Worm (Caenorhabditis elegans) whole organism, young adult: ENCODE results near the gene sulp-3.

ENCODE experiments used
- B0019.2 ChIP-seq: fragments of 200-800 bp; sonication (Bioruptor generic); conservative IDR thresholded peaks from 2 replicates; pipeline ENCODE4 v1.3.6; 2022; ENCODE audit warnings: missing genetic modification reagents, missing genetic modification characterization, missing compliant biosample characterization
- B0035.1 ChIP-seq: sonication (generic microtip); optimal IDR thresholded peaks from 2 replicates; lab custom pipeline; 2016; ENCODE audit warnings: missing genetic modification characterization, mild to moderate bottlenecking, missing compliant biosample characterization, missing genotype, missing genetic modification reagents
- C06A6.2 ChIP-seq: fragments of 200-800 bp; sonication (Bioruptor generic); conservative IDR thresholded peaks from 2 replicates; pipeline ENCODE4 v1.3.6; 2022; ENCODE audit warnings: missing genetic modification characterization, missing compliant biosample characterization
- C17E4.6 ChIP-seq: fragments of 200-800 bp; sonication (Bioruptor generic); IDR thresholded peaks from 2 replicates; pipeline ENCODE4 v1.3.6; 2022; ENCODE audit warnings: missing genetic modification reagents, missing genetic modification characterization, missing compliant biosample characterization
- D2030.7 ChIP-seq: fragments of 200-800 bp; sonication (Bioruptor generic); IDR thresholded peaks from 2 replicates; pipeline ENCODE4 v1.3.6; 2022; ENCODE audit warnings: missing genetic modification reagents, missing genetic modification characterization, missing compliant biosample characterization
- F23B12.7 ChIP-seq: sonication (generic microtip); optimal IDR thresholded peaks from 2 replicates; lab custom pipeline; 2017; ENCODE audit warnings: missing genetic modification characterization, mild to moderate bottlenecking, missing compliant biosample characterization, antibody characterized with exemption, moderate library complexity; ENCODE audit not compliant: insufficient read depth
- F39B2.1 ChIP-seq: fragments of 200-800 bp; sonication (Bioruptor generic); IDR thresholded peaks from 2 replicates; pipeline ENCODE4 v1.3.6; 2022; ENCODE audit warnings: missing genetic modification reagents, missing genetic modification characterization, missing compliant biosample characterization
- K12H6.12 ChIP-seq: fragments of 200-800 bp; sonication (Bioruptor generic); optimal IDR thresholded peaks from 2 replicates; lab custom pipeline; 2018; ENCODE audit warnings: mild to moderate bottlenecking, missing genetic modification characterization, missing compliant biosample characterization
- Y53F4B.3 ChIP-seq: fragments of 200-800 bp; sonication (Bioruptor generic); IDR thresholded peaks from 2 replicates; pipeline ENCODE4 v1.3.6; 2022; ENCODE audit warnings: missing genetic modification reagents, missing genetic modification characterization, missing compliant biosample characterization
- Y79H2A.3 ChIP-seq: fragments of 200-800 bp; sonication (Bioruptor generic); conservative IDR thresholded peaks from 2 replicates; pipeline ENCODE4 v1.3.6; 2022; ENCODE audit warnings: missing genetic modification reagents, missing genetic modification characterization, missing compliant biosample characterization
- attf-3 ChIP-seq: fragments of 200-800 bp; sonication (Bioruptor generic); conservative IDR thresholded peaks from 2 replicates; pipeline ENCODE4 v1.3.6; 2022; ENCODE audit warnings: missing genetic modification reagents, missing genetic modification characterization, missing compliant biosample characterization
- cebp-1 ChIP-seq, 2 experiments: fragments of 200-800 bp in 1 of 2; sonication (Bioruptor generic) in 1 of 2; sonication (generic microtip) in 1 of 2; IDR thresholded peaks in 1 of 2; optimal IDR thresholded peaks in 1 of 2; 2 replicates each; pipeline versions ENCODE4 v1.3.6 to Lab custom; 2017 to 2022; ENCODE audit warnings: missing compliant biosample characterization in 2 of 2, missing genetic modification characterization in 2 of 2, mild to moderate bottlenecking in 1 of 2, missing genetic modification reagents in 1 of 2, moderate library complexity in 1 of 2
- ceh-100 ChIP-seq: fragments of 200-800 bp; sonication (Bioruptor generic); IDR thresholded peaks from 2 replicates; pipeline ENCODE4 v1.3.6; 2022; ENCODE audit warnings: missing genetic modification reagents, missing genetic modification characterization, missing compliant biosample characterization
- ceh-40 ChIP-seq: fragments of 200-800 bp; sonication (Bioruptor generic); IDR thresholded peaks from 2 replicates; pipeline ENCODE4 v1.3.6; 2022; ENCODE audit warnings: missing genetic modification characterization, missing compliant biosample characterization
- ceh-58 ChIP-seq: fragments of 200-800 bp; sonication (Bioruptor generic); IDR thresholded peaks from 2 replicates; pipeline ENCODE4 v1.3.6; 2022; ENCODE audit warnings: missing genetic modification characterization, missing compliant biosample characterization
- dpl-1 ChIP-seq: fragments of 150-350 bp; optimal IDR thresholded peaks from 2 replicates; lab custom pipeline; 2014; ENCODE audit warnings: missing biosample characterization, missing genetic modification reagents, missing genetic modification characterization
- egl-44 ChIP-seq: fragments of 200-800 bp; sonication (Bioruptor generic); IDR thresholded peaks from 2 replicates; pipeline ENCODE4 v1.3.6; 2022; ENCODE audit warnings: missing genetic modification reagents, missing genetic modification characterization, missing compliant biosample characterization
- ekl-4 ChIP-seq: fragments of 200-800 bp; sonication (Bioruptor generic); IDR thresholded peaks from 2 replicates; pipeline ENCODE4 v1.3.6; 2022; ENCODE audit warnings: missing genetic modification reagents, missing genetic modification characterization, missing compliant biosample characterization
- hmg-1.2 ChIP-seq: fragments of 200-800 bp; sonication (Bioruptor generic); IDR thresholded peaks from 2 replicates; pipeline ENCODE4 v1.3.6; 2022; ENCODE audit warnings: missing genetic modification reagents, missing genetic modification characterization, missing compliant biosample characterization
- hmg-20 ChIP-seq: fragments of 200-800 bp; sonication (Bioruptor generic); IDR thresholded peaks from 2 replicates; pipeline ENCODE4 v1.3.6; 2022; ENCODE audit warnings: missing genetic modification reagents, missing genetic modification characterization, missing compliant biosample characterization
- let-526 ChIP-seq: fragments of 200-800 bp; sonication (Bioruptor generic); IDR thresholded peaks from 2 replicates; pipeline ENCODE4 v1.3.6; 2022; ENCODE audit warnings: missing genetic modification reagents, missing genetic modification characterization, missing compliant biosample characterization
- lin-35 ChIP-seq, 3 experiments: fragments of 150-350 bp in 2 of 3; sonication (generic microtip) in 1 of 3; optimal IDR thresholded peaks; 2 replicates each; lab custom pipeline; 2014 to 2018; ENCODE audit warnings: missing biosample characterization in 3 of 3, missing genetic modification characterization in 3 of 3, missing genetic modification reagents in 3 of 3
- lin-54 ChIP-seq: fragments of 200-800 bp; sonication (Bioruptor generic); optimal IDR thresholded peaks from 2 replicates; lab custom pipeline; 2018; ENCODE audit warnings: mild to moderate bottlenecking, missing genetic modification characterization, missing compliant biosample characterization
- madf-8 ChIP-seq: fragments of 200-800 bp; sonication (Bioruptor generic); conservative IDR thresholded peaks from 2 replicates; pipeline ENCODE4 v1.3.6; 2022; ENCODE audit warnings: missing genetic modification reagents, missing genetic modification characterization, missing compliant biosample characterization
- mxl-1 ChIP-seq: sonication (generic microtip); optimal IDR thresholded peaks from 2 replicates; lab custom pipeline; 2016; ENCODE audit warnings: missing genetic modification characterization, missing compliant biosample characterization
- nhr-120 ChIP-seq: fragments of 200-800 bp; sonication (Bioruptor generic); IDR thresholded peaks from 2 replicates; pipeline ENCODE4 v1.3.6; 2022; ENCODE audit warnings: missing genetic modification characterization, missing compliant biosample characterization
- nhr-179 ChIP-seq: sonication (generic microtip); optimal IDR thresholded peaks from 2 replicates; lab custom pipeline; 2016; ENCODE audit warnings: mild to moderate bottlenecking, missing genetic modification characterization, missing compliant biosample characterization
- nhr-80 ChIP-seq: sonication (generic microtip); optimal IDR thresholded peaks from 2 replicates; lab custom pipeline; 2016; ENCODE audit warnings: missing genetic modification characterization, missing compliant biosample characterization
- pbrm-1 ChIP-seq: fragments of 200-800 bp; sonication (Bioruptor generic); IDR thresholded peaks from 2 replicates; pipeline ENCODE4 v1.3.6; 2022; ENCODE audit warnings: missing genetic modification reagents, missing genetic modification characterization, missing compliant biosample characterization
- pha-4 ChIP-seq: fragments of 150-350 bp; sonication (generic microtip); optimal IDR thresholded peaks from 2 replicates; lab custom pipeline; 2014; ENCODE audit warnings: missing biosample characterization, missing genetic modification reagents, missing genetic modification characterization
- repo-1 ChIP-seq: sonication (generic microtip); optimal IDR thresholded peaks from 2 replicates; lab custom pipeline; 2017; ENCODE audit warnings: mild to moderate bottlenecking, missing genetic modification characterization, missing compliant biosample characterization
- rpc-1 ChIP-seq, 2 experiments: fragments of 150-350 bp in 1 of 2; sonication (generic microtip) in 1 of 2; optimal IDR thresholded peaks; 2 replicates each; lab custom pipeline; 2014 to 2018; ENCODE audit warnings: missing biosample characterization in 1 of 2, missing genetic modification characterization in 1 of 2, missing genetic modification reagents in 1 of 2, missing genotype in 1 of 2
- snpc-1.1 ChIP-seq: sonication (generic microtip); optimal IDR thresholded peaks from 2 replicates; lab custom pipeline; 2017; ENCODE audit warnings: missing genetic modification characterization, mild to moderate bottlenecking, missing compliant biosample characterization, antibody characterized with exemption, moderate library complexity, missing genotype, missing genetic modification reagents; ENCODE audit not compliant: insufficient read depth
- snpc-3.4 ChIP-seq: sonication (generic microtip); optimal IDR thresholded peaks from 2 replicates; lab custom pipeline; 2017; ENCODE audit warnings: missing genetic modification characterization, mild to moderate bottlenecking, missing compliant biosample characterization, antibody characterized with exemption, moderate library complexity, missing genotype, missing genetic modification reagents
- snpc-4 ChIP-seq, 5 experiments: fragments of 150-350 bp in 1 of 5; sonication (generic microtip) in 4 of 5; optimal IDR thresholded peaks; 2 replicates each; lab custom pipeline; 2014 to 2018; ENCODE audit warnings: missing genetic modification characterization in 5 of 5, missing biosample characterization in 3 of 5, antibody characterized with exemption in 2 of 5, mild to moderate bottlenecking in 2 of 5, missing compliant biosample characterization in 2 of 5, missing genotype in 2 of 5, moderate library complexity in 2 of 5, missing genetic modification reagents in 1 of 5
- tbp1 ChIP-seq: fragments of 200-800 bp; sonication (Bioruptor generic); optimal IDR thresholded peaks from 2 replicates; lab custom pipeline; 2018; ENCODE audit warnings: mild to moderate bottlenecking, missing genetic modification characterization, missing compliant biosample characterization
- tlf-1 ChIP-seq: fragments of 200-800 bp; sonication (Bioruptor generic); optimal IDR thresholded peaks from 2 replicates; lab custom pipeline; 2018; ENCODE audit warnings: mild to moderate bottlenecking, missing genetic modification characterization, missing compliant biosample characterization
- unc-130 ChIP-seq: sonication (generic microtip); optimal IDR thresholded peaks from 2 replicates; lab custom pipeline; 2016; ENCODE audit warnings: missing genetic modification reagents, missing genetic modification characterization, missing compliant biosample characterization
- zfh-2 ChIP-seq: fragments of 200-800 bp; sonication (Bioruptor generic); conservative IDR thresholded peaks from 2 replicates; pipeline ENCODE4 v1.3.6; 2022; ENCODE audit warnings: missing genetic modification reagents, missing genetic modification characterization, missing compliant biosample characterization
- zim-3 ChIP-seq: sonication (generic microtip); optimal IDR thresholded peaks from 2 replicates; lab custom pipeline; 2017; ENCODE audit warnings: mild to moderate bottlenecking, missing genetic modification characterization, moderate library complexity, missing compliant biosample characterization

The sulp-3 gene

ce11 chrX:8381651-8382050 lies 26.5 kb downstream of the sulp-3 start (continued):
- TF ChIP-seq C17E4.6 (GFP tag; lab: Robert Waterston, UW): no peak
- TF ChIP-seq dpl-1 (GFP tag; lab: Kevin White, UChicago): no peak
- no peak for TF ChIP-seq Y53F4B.3 (GFP tag; lab: Robert Waterston, UW)
- no peak for TF ChIP-seq cebp-1 (GFP tag; IDR thresholded peaks at IDR 0.05; lab: Robert Waterston, UW)
- TF ChIP-seq cebp-1 (tag; optimal IDR thresholded peaks at IDR 0.05; lab: Kevin White, UChicago): peak; percentile 45
- no peak for TF ChIP-seq tlf-1 (GFP tag; lab: Kevin White, UChicago)
- 0 out of 2 replicates have a peak, but pooled peaks have one; percentile 47 for TF ChIP-seq egl-44 (GFP tag; lab: Robert Waterston, UW)
- peak; percentile 86 for TF ChIP-seq rpc-1 (optimal IDR thresholded peaks at IDR 0.05; lab: Kevin White, UChicago)
- peak; percentile 96 for TF ChIP-seq rpc-1 (tag; optimal IDR thresholded peaks at IDR 0.05; lab: Kevin White, UChicago)
- no peak for TF ChIP-seq K12H6.12 (tag; lab: Kevin White, UChicago)
- TF ChIP-seq F23B12.7 (tag; lab: Kevin White, UChicago): peak; percentile 40
- TF ChIP-seq Y79H2A.3 (GFP tag; lab: Robert Waterston, UW): no peak
- TF ChIP-seq hmg-1.2 (GFP tag; lab: Robert Waterston, UW): peak; percentile 65
- TF ChIP-seq hmg-20 (GFP tag; lab: Robert Waterston, UW): 0 out of 2 replicates have a peak, but pooled peaks have one; percentile 13
- TF ChIP-seq zim-3 (tag; lab: Kevin White, UChicago): no peak
- TF ChIP-seq nhr-179 (tag; lab: Kevin White, UChicago): no peak
- no peak for TF ChIP-seq nhr-120 (GFP tag; lab: Robert Waterston, UW)

ce11 chrX:8378312-8378711 lies 29.9 kb downstream of the sulp-3 start, which contains the start of gene tbc-18:
Gene tbc-18 (plus strand): TSS chrX:8378557.
- TF ChIP-seq snpc-1.1 (tag; lab: Kevin White, UChicago) (no peak), unc-130 (GFP tag; lab: Kevin White, UChicago) (no peak), D2030.7 (GFP tag; lab: Robert Waterston, UW) (no peak), snpc-3.4 (tag; lab: Kevin White, UChicago) (no peak), ekl-4 (GFP tag; lab: Robert Waterston, UW) (no peak), ceh-40 (GFP tag; lab: Robert Waterston, UW) (no peak), madf-8 (no peak), zfh-2 (no peak), lin-54 (GFP tag; lab: Kevin White, UChicago) (no peak), nhr-80 (tag; lab: Kevin White, UChicago) (peak; percentile 12), let-526 (no peak), snpc-4 (GFP tag; optimal IDR thresholded peaks at IDR 0.05; lab: Kevin White, UChicago) (no peak), snpc-4 (tag; optimal IDR thresholded peaks at IDR 0.05; lab: Kevin White, UChicago) (no peak), repo-1 (no peak), dpl-1 (GFP tag; lab: Kevin White, UChicago) (no peak), B0019.2 (GFP tag; lab: Robert Waterston, UW) (no peak), K12H6.12 (tag; lab: Kevin White, UChicago) (peak; percentile 21), F39B2.1 (GFP tag; lab: Robert Waterston, UW) (no peak), ceh-100 (no peak), ceh-58 (GFP tag; lab: Robert Waterston, UW) (no peak), mxl-1 (tag; lab: Kevin White, UChicago) (no peak), lin-35 (GFP tag; optimal IDR thresholded peaks at IDR 0.05; lab: Kevin White, UChicago) (peak in 1 of 3 experiments; percentile 2), cebp-1 (GFP tag; IDR thresholded peaks at IDR 0.05; lab: Robert Waterston, UW) (no peak), cebp-1 (tag; optimal IDR thresholded peaks at IDR 0.05; lab: Kevin White, UChicago) (peak; percentile 54), B0035.1 (tag; lab: Kevin White, UChicago) (no peak), attf-3 (GFP tag; lab: Robert Waterston, UW) (no peak), pha-4 (tag; lab: Kevin White, UChicago) (no peak), tbp1 (peak; percentile 5), pbrm-1 (no peak), C06A6.2 (GFP tag; lab: Robert Waterston, UW) (no peak), F23B12.7 (tag; lab: Kevin White, UChicago) (no peak)
- TF ChIP-seq, all 124 proteins: peak for 5
